Worm (Caenorhabditis elegans) whole organism, L3 larva: Measurements from ENCODE around the gene bath-23.

Experiments
- ZK546.5 ChIP-seq: sonication (generic microtip); optimal IDR thresholded peaks from 2 replicates; lab custom pipeline; 2017; ENCODE audit warnings: missing biosample characterization, missing genetic modification characterization
- aly-2 ChIP-seq: fragments of 150-350 bp; optimal IDR thresholded peaks from 2 replicates; lab custom pipeline; 2014; ENCODE audit warnings: missing biosample characterization, missing genetic modification characterization
- ama-1 ChIP-seq: fragments of 150-350 bp; optimal IDR thresholded peaks from 2 replicates; lab custom pipeline; 2018
- ceh-16 ChIP-seq: sonication (generic microtip); optimal IDR thresholded peaks from 2 replicates; lab custom pipeline; 2017; ENCODE audit warnings: missing biosample characterization, missing genetic modification characterization
- ceh-28 ChIP-seq: fragments of 150-350 bp; optimal IDR thresholded peaks from 2 replicates; lab custom pipeline; 2014; ENCODE audit warnings: missing biosample characterization, missing genetic modification reagents, missing genetic modification characterization
- ceh-82 ChIP-seq: fragments of 150-350 bp; optimal IDR thresholded peaks from 2 replicates; lab custom pipeline; 2014; ENCODE audit warnings: missing biosample characterization, missing genetic modification characterization
- ceh-9 ChIP-seq: sonication (generic microtip); optimal IDR thresholded peaks from 2 replicates; lab custom pipeline; 2018; ENCODE audit warnings: missing biosample characterization, missing genetic modification characterization
- egl-27 ChIP-seq: sonication (generic microtip); optimal IDR thresholded peaks from 4 replicates; lab custom pipeline; 2017; ENCODE audit warnings: missing biosample characterization, missing genetic modification reagents, missing genetic modification characterization
- elt-1 ChIP-seq: fragments of 150-350 bp; optimal IDR thresholded peaks from 2 replicates; lab custom pipeline; 2014; ENCODE audit warnings: missing biosample characterization, missing genetic modification characterization
- elt-2 ChIP-seq: sonication (generic microtip); optimal IDR thresholded peaks from 2 replicates; lab custom pipeline; 2016; ENCODE audit warnings: missing genetic modification reagents, mild to moderate bottlenecking, missing genetic modification characterization, missing compliant biosample characterization
- elt-3 ChIP-seq, 3 experiments: fragments of 150-350 bp in 1 of 3; sonication (generic microtip) in 2 of 3; optimal IDR thresholded peaks; 2 replicates in 2 of 3; 4 replicates in 1 of 3; lab custom pipeline; 2014 to 2017; ENCODE audit warnings: missing biosample characterization in 3 of 3, missing genetic modification characterization in 3 of 3
- fkh-10 ChIP-seq: sonication (generic microtip); optimal IDR thresholded peaks from 2 replicates; lab custom pipeline; 2017; ENCODE audit warnings: missing biosample characterization, missing genetic modification reagents, missing genetic modification characterization
- fos-1 ChIP-seq: fragments of 150-350 bp; optimal IDR thresholded peaks from 2 replicates; lab custom pipeline; 2014; ENCODE audit warnings: missing biosample characterization, missing genetic modification characterization
- jun-1 ChIP-seq: fragments of 150-350 bp; optimal IDR thresholded peaks from 2 replicates; lab custom pipeline; 2014; ENCODE audit warnings: missing biosample characterization, missing genetic modification reagents, missing genetic modification characterization
- lin-39 ChIP-seq: fragments of 150-350 bp; optimal IDR thresholded peaks from 2 replicates; lab custom pipeline; 2018; ENCODE audit warnings: missing biosample characterization, missing genetic modification reagents, missing genetic modification characterization
- lsy-12 ChIP-seq: sonication (generic microtip); optimal IDR thresholded peaks from 2 replicates; lab custom pipeline; 2016; ENCODE audit warnings: mild to moderate bottlenecking, missing genetic modification characterization, missing compliant biosample characterization
- mdl-1 ChIP-seq: fragments of 150-350 bp; optimal IDR thresholded peaks from 2 replicates; lab custom pipeline; 2014; ENCODE audit warnings: missing biosample characterization, missing genetic modification characterization
- nfya-1 ChIP-seq: sonication (generic microtip); optimal IDR thresholded peaks from 2 replicates; lab custom pipeline; 2017; ENCODE audit warnings: missing genetic modification characterization, mild to moderate bottlenecking, missing compliant biosample characterization, antibody characterized with exemption, moderate library complexity; ENCODE audit not compliant: insufficient read depth
- nhr-12 ChIP-seq: fragments of 150-350 bp; optimal IDR thresholded peaks from 2 replicates; lab custom pipeline; 2014; ENCODE audit warnings: missing biosample characterization, missing genetic modification characterization
- nhr-28 ChIP-seq: fragments of 150-350 bp; optimal IDR thresholded peaks from 2 replicates; lab custom pipeline; 2014; ENCODE audit warnings: missing biosample characterization, missing genetic modification characterization
- nhr-67 ChIP-seq: fragments of 150-350 bp; optimal IDR thresholded peaks from 2 replicates; lab custom pipeline; 2014; ENCODE audit warnings: missing biosample characterization, missing genetic modification characterization
- nhr-76 ChIP-seq: fragments of 150-350 bp; sonication (generic microtip); optimal IDR thresholded peaks from 5 replicates; lab custom pipeline; 2014; ENCODE audit warnings: missing biosample characterization, missing genetic modification characterization
- nhr-77 ChIP-seq: fragments of 150-350 bp; optimal IDR thresholded peaks from 2 replicates; lab custom pipeline; 2014; ENCODE audit warnings: missing biosample characterization, missing genetic modification characterization
- pha-4 ChIP-seq: fragments of 150-350 bp; optimal IDR thresholded peaks from 2 replicates; lab custom pipeline; 2014; ENCODE audit warnings: missing biosample characterization, missing genetic modification reagents, missing genetic modification characterization
- pqm-1 ChIP-seq: fragments of 150-350 bp; optimal IDR thresholded peaks from 2 replicates; lab custom pipeline; 2017; ENCODE audit warnings: missing biosample characterization, missing genetic modification characterization, inconsistent platforms
- sea-2 ChIP-seq: fragments of 150-350 bp; sonication (generic microtip); optimal IDR thresholded peaks from 4 replicates; lab custom pipeline; 2014; ENCODE audit warnings: missing biosample characterization, missing genetic modification reagents, missing genetic modification characterization
- snpc-4 ChIP-seq: fragments of 150-350 bp; optimal IDR thresholded peaks from 2 replicates; lab custom pipeline; 2014; ENCODE audit warnings: missing biosample characterization, missing genetic modification characterization
- tbx-2 ChIP-seq: sonication (generic microtip); optimal IDR thresholded peaks from 2 replicates; lab custom pipeline; 2016; ENCODE audit warnings: mild to moderate bottlenecking, missing genetic modification characterization, missing compliant biosample characterization
- unc-39 ChIP-seq: sonication (generic microtip); optimal IDR thresholded peaks from 4 replicates; lab custom pipeline; 2017; ENCODE audit warnings: missing biosample characterization, missing genetic modification characterization
- unc-62 ChIP-seq: fragments of 150-350 bp; sonication (generic microtip); optimal IDR thresholded peaks from 4 replicates; lab custom pipeline; 2014; ENCODE audit warnings: missing biosample characterization, missing genetic modification reagents, missing genetic modification characterization
- ztf-11 ChIP-seq: fragments of 150-350 bp; optimal IDR thresholded peaks from 2 replicates; lab custom pipeline; 2014; ENCODE audit warnings: missing biosample characterization, missing genetic modification characterization
- ztf-4 ChIP-seq: fragments of 150-350 bp; optimal IDR thresholded peaks from 2 replicates; lab custom pipeline; 2014; ENCODE audit warnings: missing biosample characterization, missing genetic modification characterization

bath-23 gene

ce11 chrII:3371010-3371409 lies at the start of gene bath-23:
Gene bath-23, plus strand, starts transcription at chrII:3371310.
- no peak for TF ChIP-seq ZK546.5 (tag; lab: Kevin White, UChicago)
- TF ChIP-seq aly-2 (tag; lab: Kevin White, UChicago): no peak
- TF ChIP-seq nhr-77: no peak

ce11 chrII:3322257-3322656 lies 48.9 kb upstream of the bath-23 start, which contains the start of gene Y46D2A.1:
Gene Y46D2A.1, plus strand, starts transcription at chrII:3322557.
- TF ChIP-seq ceh-16 (tag; lab: Kevin White, UChicago) (no peak), egl-27 (tag; lab: Kevin White, UChicago) (no peak), elt-2 (tag; lab: Kevin White, UChicago) (peak; percentile 63), snpc-4 (tag; lab: Kevin White, UChicago) (no peak), nfya-1 (tag; lab: Kevin White, UChicago) (no peak), elt-1 (tag; lab: Kevin White, UChicago) (no peak), nhr-28 (no peak), tbx-2 (tag; lab: Kevin White, UChicago) (no peak), lsy-12 (tag; lab: Kevin White, UChicago) (no peak)

- TF ChIP-seq nfya-1 (tag; lab: Kevin White, UChicago) (no peak), elt-2 (tag; lab: Kevin White, UChicago) (peak; percentile 28)
These were observed 47.9 kb upstream of the bath-23 start, which contains the start of gene Y46D2A.2 for ce11 chrII:3323179-3323578. Gene Y46D2A.2, minus strand, starts transcription at chrII:3323279.

ce11 chrII:3327104-3327503 lies 44.0 kb upstream of the bath-23 start, which contains the start of gene Y46D2A.3:
Gene Y46D2A.3, minus strand, starts transcription at chrII:3327204.
- TF ChIP-seq fos-1 (tag; lab: Kevin White, UChicago) (no peak), unc-62 (GFP tag; lab: Kevin White, UChicago) (no peak), lsy-12 (tag; lab: Kevin White, UChicago) (no peak)

ce11 chrII:3332039-3332438 lies 39.1 kb upstream of the bath-23 start, which contains the start of gene irld-27:
Gene irld-27, plus strand, starts transcription at chrII:3332339.
- TF ChIP-seq unc-39 (no peak), ztf-4 (tag; lab: Kevin White, UChicago) (no peak), ama-1 (no peak), nhr-76 (tag; lab: Kevin White, UChicago) (no peak), ceh-28 (tag; lab: Kevin White, UChicago) (no peak), lin-39 (tag; lab: Kevin White, UChicago) (no peak), fos-1 (tag; lab: Kevin White, UChicago) (no peak), ceh-9 (tag; lab: Kevin White, UChicago) (no peak), elt-3 (tag; optimal IDR thresholded peaks at IDR 0.05; lab: Kevin White, UChicago) (no peak), pha-4 (tag; lab: Kevin White, UChicago) (no peak), fkh-10 (GFP tag; lab: Kevin White, UChicago) (no peak), elt-1 (tag; lab: Kevin White, UChicago) (no peak), tbx-2 (tag; lab: Kevin White, UChicago) (no peak)
- TF ChIP-seq, all 47 proteins: peak for 0

ce11 chrII:3337039-3337438 lies 34.1 kb upstream of the bath-23 start, which contains the start of gene F14D2.19:
Gene F14D2.19, minus strand, starts transcription at chrII:3337139.
- no peak for TF ChIP-seq nhr-67
- no peak for TF ChIP-seq jun-1
- TF ChIP-seq ama-1: no peak
- TF ChIP-seq ztf-11 (tag; lab: Kevin White, UChicago): no peak
- TF ChIP-seq aly-2 (tag; lab: Kevin White, UChicago): no peak
- no peak for TF ChIP-seq ceh-82 (tag; lab: Kevin White, UChicago)
- TF ChIP-seq sea-2 (GFP tag; lab: Kevin White, UChicago): no peak

ce11 chrII:3338556-3338955 lies 32.6 kb upstream of the bath-23 start, which contains the start of gene F14D2.7:
Gene F14D2.7, minus strand, starts transcription at chrII:3338656.
- TF ChIP-seq ztf-11 (tag; lab: Kevin White, UChicago) (no peak), nhr-12 (tag; lab: Kevin White, UChicago) (no peak), ceh-9 (tag; lab: Kevin White, UChicago) (no peak), jun-1 (no peak), ceh-28 (tag; lab: Kevin White, UChicago) (no peak), pqm-1 (tag; lab: Kevin White, UChicago) (no peak), nhr-67 (no peak), nfya-1 (tag; lab: Kevin White, UChicago) (no peak), mdl-1 (no peak), sea-2 (GFP tag; lab: Kevin White, UChicago) (no peak), elt-3 (tag; optimal IDR thresholded peaks at IDR 0.05; lab: Kevin White, UChicago) (no peak)
